Fruit fly (Drosophila melanogaster): Measurements from ENCODE around the gene CG3222.

The CG3222 gene

dm6 chr3L:9549690-9550303 lies 49.0 kb upstream of the CG3222 start (continued):
- TF ChIP-seq CG31627 (GFP tag; optimal IDR thresholded peaks at IDR 0.05) (peak; percentile 29), esn (GFP tag; optimal IDR thresholded peaks at IDR 0.05) (peak; percentile 64), Ets96B (tag; optimal IDR thresholded peaks at IDR 0.05) (peak; percentile 79), achi (GFP tag; optimal IDR thresholded peaks at IDR 0.05) (peak; percentile 55), CG6808 (GFP tag; optimal IDR thresholded peaks at IDR 0.05) (peak; percentile 82), eg (GFP tag; IDR thresholded peaks at IDR 0.05) (peak; percentile 87), Eip93F (GFP tag; optimal IDR thresholded peaks at IDR 0.05) (peak; percentile 50), salr (GFP tag; optimal IDR thresholded peaks at IDR 0.05) (peak; percentile 42 to 49), dsx (GFP tag; optimal IDR thresholded peaks at IDR 0.05; ENCODE audit: poor library complexity, severe bottlenecking) (peak; percentile 92), fd59A (GFP tag; optimal IDR thresholded peaks at IDR 0.05) (peak; percentile 56), svp (GFP tag) (peak; percentile 91)

DNA sequence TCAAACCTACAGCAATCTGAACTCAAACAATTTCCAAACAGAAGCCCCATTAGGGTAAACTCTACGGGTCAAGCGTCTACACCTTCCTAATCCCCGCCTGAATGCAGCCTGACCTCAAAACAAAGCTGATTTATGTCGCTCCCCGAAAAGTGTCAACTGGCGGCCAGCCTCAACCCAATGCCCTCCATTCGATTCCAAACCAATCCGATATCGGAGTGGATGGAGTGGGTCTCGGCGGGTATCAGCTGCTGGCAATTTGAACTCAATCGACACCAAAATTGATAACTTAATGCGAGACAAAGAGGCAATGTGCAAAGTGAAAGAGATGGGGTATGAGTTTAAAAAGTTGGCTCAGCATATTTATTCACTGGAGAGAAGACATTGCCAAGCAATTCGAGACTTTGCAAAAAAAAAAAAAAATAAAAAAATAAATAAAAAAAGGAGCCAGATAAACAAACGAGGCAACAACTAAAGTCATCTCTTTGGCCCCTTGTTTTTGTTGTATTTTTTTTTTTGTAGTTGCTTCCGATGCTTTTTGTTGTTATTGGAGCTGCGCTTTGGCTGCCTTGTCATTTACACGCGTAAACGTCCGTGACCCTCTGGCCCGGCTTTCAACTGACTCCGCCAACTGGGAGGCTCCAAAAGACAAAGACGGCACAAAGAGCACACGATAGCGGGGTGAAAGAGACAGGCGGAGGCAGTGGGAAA lies 47.8 kb upstream of the CG3222 start:
- 0 out of 3 replicates have a peak, but pooled peaks have one; percentile 15 for TF ChIP-seq CG8119 (GFP tag; IDR thresholded peaks at IDR 0.05)
- TF ChIP-seq Met (GFP tag; optimal IDR thresholded peaks at IDR 0.05): no peak
- TF ChIP-seq vri (GFP tag; optimal IDR thresholded peaks at IDR 0.05): no peak
- TF ChIP-seq CG3032 (tag; optimal IDR thresholded peaks at IDR 0.05): peak; percentile 28
- peak; percentile 79 to 82 for TF ChIP-seq ss (GFP tag; optimal IDR thresholded peaks at IDR 0.05)
- no peak for TF ChIP-seq dac (GFP tag; optimal IDR thresholded peaks at IDR 0.05)
- no peak for TF ChIP-seq cyc (GFP tag; optimal IDR thresholded peaks at IDR 0.05)
- peak; percentile 72 for TF ChIP-seq CG6808 (GFP tag; optimal IDR thresholded peaks at IDR 0.05)
- peak; percentile 35 for TF ChIP-seq CG10669 (GFP tag; optimal IDR thresholded peaks at IDR 0.05)
- no peak for TF ChIP-seq CG11902 (GFP tag; optimal IDR thresholded peaks at IDR 0.05)
- TF ChIP-seq CG8632 (GFP tag; optimal IDR thresholded peaks at IDR 0.05): peak; percentile 59
- peak; percentile 41 for TF ChIP-seq CG7368 (GFP tag; optimal IDR thresholded peaks at IDR 0.05)
- no peak for TF ChIP-seq Blimp-1 (GFP tag; optimal IDR thresholded peaks at IDR 0.05)
- peak; percentile 52 for TF ChIP-seq Sox102F (GFP tag; optimal IDR thresholded peaks at IDR 0.05)
- peak; percentile 37 for TF ChIP-seq Eip75B (GFP tag; optimal IDR thresholded peaks at IDR 0.05)
- TF ChIP-seq CG31627 (GFP tag; optimal IDR thresholded peaks at IDR 0.05): no peak
- peak; percentile 49 for TF ChIP-seq CG3919 (GFP tag; optimal IDR thresholded peaks at IDR 0.05)
- TF ChIP-seq CG6854 (GFP tag; optimal IDR thresholded peaks at IDR 0.05): peak; percentile 34
- peak; percentile 21 for TF ChIP-seq CG6792 (GFP tag; optimal IDR thresholded peaks at IDR 0.05)
- TF ChIP-seq svp (GFP tag): peak; percentile 90
- peak; percentile 24 for TF ChIP-seq CG16779 (tag; optimal IDR thresholded peaks at IDR 0.05)
- TF ChIP-seq net (GFP tag; optimal IDR thresholded peaks at IDR 0.05): peak; percentile 20
- peak; percentile 25 for TF ChIP-seq achi (GFP tag; optimal IDR thresholded peaks at IDR 0.05)
- TF ChIP-seq CG34406 (GFP tag; optimal IDR thresholded peaks at IDR 0.05): peak; percentile 58
- TF ChIP-seq topi (GFP tag; optimal IDR thresholded peaks at IDR 0.05): peak; percentile 18
- peak; percentile 23 for TF ChIP-seq pdm3 (GFP tag; optimal IDR thresholded peaks at IDR 0.05)
- peak; percentile 15 for TF ChIP-seq OdsH (GFP tag; optimal IDR thresholded peaks at IDR 0.05)
- no peak for TF ChIP-seq CG4318 (GFP tag; optimal IDR thresholded peaks at IDR 0.05)
- peak; percentile 58 for TF ChIP-seq spab (GFP tag; optimal IDR thresholded peaks at IDR 0.05)
- peak; percentile 14 for TF ChIP-seq Lpt (GFP tag; optimal IDR thresholded peaks at IDR 0.05)
- no peak for TF ChIP-seq Hr4 (GFP tag; optimal IDR thresholded peaks at IDR 0.05)
- no peak for TF ChIP-seq CG8319 (GFP tag; optimal IDR thresholded peaks at IDR 0.05)
- TF ChIP-seq Ets96B (tag; optimal IDR thresholded peaks at IDR 0.05): peak; percentile 27
- TF ChIP-seq CG11762 (GFP tag; optimal IDR thresholded peaks at IDR 0.05; ENCODE audit: insufficient read depth): peak; percentile 31
- peak; percentile 53 for TF ChIP-seq CG1621 (tag; optimal IDR thresholded peaks at IDR 0.05)
- peak; percentile 75; the same call in 2 of the 3 replicates for TF ChIP-seq CG6163 (GFP tag; IDR thresholded peaks at IDR 0.05)
- peak; percentile 2 for TF ChIP-seq fd85E (GFP tag; optimal IDR thresholded peaks at IDR 0.05)
- peak; percentile 75 for TF ChIP-seq CG9139 (GFP tag; optimal IDR thresholded peaks at IDR 0.05)
- TF ChIP-seq Sox14 (GFP tag; optimal IDR thresholded peaks at IDR 0.05): peak; percentile 45
- TF ChIP-seq Eip78C (GFP tag): peak; percentile 88

Measured in whole organism, prepupa.